Fruit fly (Drosophila melanogaster) whole organism, embryonic: Measurements from ENCODE around the gene Scox.

ENCODE experiments used
- Abd-B ChIP-seq: fragments of 200-800 bp; sonication (Bioruptor generic); optimal IDR thresholded peaks from 2 replicates; lab custom pipeline; 2018; ENCODE audit warnings: missing biosample characterization, mild to moderate bottlenecking, missing genetic modification characterization, moderate library complexity
- B-H2 ChIP-seq: fragments of 200-800 bp; sonication (Bioruptor generic); optimal IDR thresholded peaks from 2 replicates; lab custom pipeline; 2018; ENCODE audit warnings: missing biosample characterization, mild to moderate bottlenecking, missing genetic modification characterization
- BEAF-32 ChIP-seq: fragments of 200-800 bp; sonication (Bioruptor generic); optimal IDR thresholded peaks from 3 replicates; lab custom pipeline; 2017; ENCODE audit warnings: missing biosample characterization, missing genetic modification characterization, mild to moderate bottlenecking, moderate library complexity, missing genetic modification reagents
- Bgb ChIP-seq: fragments of 200-800 bp; sonication (Bioruptor generic); IDR thresholded peaks from 2 replicates; pipeline ENCODE4 v1.3.6; 2022; ENCODE audit warnings: missing biosample characterization, missing genetic modification characterization; ENCODE audit not compliant: partially characterized antibody
- CG10274 ChIP-seq: fragments of 200-800 bp; sonication (Bioruptor generic); optimal IDR thresholded peaks from 3 replicates; lab custom pipeline; 2017; ENCODE audit warnings: missing biosample characterization, mild to moderate bottlenecking, missing genetic modification characterization
- CG11696 ChIP-seq: fragments of 200-800 bp; sonication (Bioruptor generic); IDR thresholded peaks from 2 replicates; pipeline ENCODE4 v1.3.6; 2022; ENCODE audit warnings: missing biosample characterization, missing genetic modification characterization
- CG1233 ChIP-seq: fragments of 200-800 bp; sonication (Bioruptor generic); optimal IDR thresholded peaks from 4 replicates; lab custom pipeline; 2018; ENCODE audit warnings: missing biosample characterization, mild to moderate bottlenecking, missing genetic modification characterization
- CG13424 ChIP-seq: fragments of 200-800 bp; sonication (Bioruptor generic); optimal IDR thresholded peaks from 2 replicates; lab custom pipeline; 2019; ENCODE audit warnings: missing biosample characterization, mild to moderate bottlenecking, missing genetic modification characterization, moderate library complexity
- CG15601 ChIP-seq: fragments of 200-800 bp; sonication (Bioruptor generic); optimal IDR thresholded peaks from 3 replicates; lab custom pipeline; 2019; ENCODE audit warnings: missing biosample characterization, mild to moderate bottlenecking, missing genetic modification characterization, moderate library complexity
- CG1647 ChIP-seq: fragments of 200-800 bp; sonication (Bioruptor generic); optimal IDR thresholded peaks from 3 replicates; lab custom pipeline; 2016; ENCODE audit warnings: missing biosample characterization, missing genetic modification characterization
- CG17802 ChIP-seq: fragments of 200-800 bp; sonication (Bioruptor generic); optimal IDR thresholded peaks from 2 replicates; lab custom pipeline; 2018; ENCODE audit warnings: missing biosample characterization, mild to moderate bottlenecking, missing genetic modification characterization, moderate library complexity
- CG30403 ChIP-seq: fragments of 200-800 bp; sonication (Bioruptor generic); optimal IDR thresholded peaks from 3 replicates; lab custom pipeline; 2016; ENCODE audit warnings: missing biosample characterization, missing genetic modification characterization
- CG31365 ChIP-seq: fragments of 200-800 bp; sonication (Bioruptor generic); optimal IDR thresholded peaks from 2 replicates; lab custom pipeline; 2018; ENCODE audit warnings: missing biosample characterization, mild to moderate bottlenecking, missing genetic modification characterization
- CG3281 ChIP-seq: fragments of 200-800 bp; sonication (Bioruptor generic); optimal IDR thresholded peaks from 3 replicates; lab custom pipeline; 2017; ENCODE audit warnings: missing biosample characterization, mild to moderate bottlenecking, missing genetic modification characterization
- CG4730 ChIP-seq: fragments of 200-800 bp; sonication (Bioruptor generic); IDR thresholded peaks from 2 replicates; pipeline ENCODE4 v1.3.6; 2022; ENCODE audit warnings: missing biosample characterization, missing genetic modification characterization
- CG8281 ChIP-seq: fragments of 200-800 bp; sonication (Bioruptor generic); optimal IDR thresholded peaks from 2 replicates; lab custom pipeline; 2018; ENCODE audit warnings: missing biosample characterization, mild to moderate bottlenecking, missing genetic modification characterization, moderate library complexity
- CG9797 ChIP-seq: fragments of 200-800 bp; sonication (Bioruptor generic); optimal IDR thresholded peaks from 3 replicates; lab custom pipeline; 2018; ENCODE audit warnings: missing biosample characterization, mild to moderate bottlenecking, missing genetic modification characterization
- Deaf1 ChIP-seq: fragments of 200-800 bp; optimal IDR thresholded peaks from 3 replicates; lab custom pipeline; 2019; ENCODE audit warnings: missing biosample characterization, mild to moderate bottlenecking, missing genetic modification characterization, moderate library complexity
- HHEX ChIP-seq: fragments of 200-800 bp; sonication (Bioruptor generic); optimal IDR thresholded peaks from 3 replicates; lab custom pipeline; 2017; ENCODE audit warnings: missing biosample characterization, mild to moderate bottlenecking, missing genetic modification characterization, missing genetic modification reagents
- Hey ChIP-seq: fragments of 200-800 bp; sonication (Bioruptor generic); optimal IDR thresholded peaks from 3 replicates; lab custom pipeline; 2018; ENCODE audit warnings: missing biosample characterization, mild to moderate bottlenecking, missing genetic modification characterization
- Max ChIP-seq: fragments of 200-800 bp; sonication (Bioruptor generic); optimal IDR thresholded peaks from 2 replicates; lab custom pipeline; 2016; ENCODE audit warnings: missing biosample characterization, mild to moderate bottlenecking, missing genetic modification characterization
- Oli ChIP-seq: fragments of 200-800 bp; sonication (Bioruptor generic); optimal IDR thresholded peaks from 2 replicates; lab custom pipeline; 2018; ENCODE audit warnings: missing biosample characterization, mild to moderate bottlenecking, missing genetic modification characterization, moderate library complexity
- TFAM ChIP-seq: fragments of 200-800 bp; sonication (Bioruptor generic); optimal IDR thresholded peaks from 2 replicates; lab custom pipeline; 2017; ENCODE audit warnings: missing biosample characterization, missing genetic modification characterization, inconsistent platforms
- Vsx1 ChIP-seq: fragments of 200-800 bp; sonication (Bioruptor generic); optimal IDR thresholded peaks from 2 replicates; lab custom pipeline; 2017; ENCODE audit warnings: missing biosample characterization, mild to moderate bottlenecking, missing genetic modification characterization, missing genetic modification reagents
- Xrp1 ChIP-seq: fragments of 200-800 bp; sonication (Bioruptor generic); IDR thresholded peaks from 2 replicates; pipeline ENCODE4 v1.3.6; 2022; ENCODE audit warnings: missing biosample characterization, missing genetic modification characterization
- YL-1 ChIP-seq: fragments of 200-800 bp; sonication (Bioruptor generic); optimal IDR thresholded peaks from 3 replicates; lab custom pipeline; 2017; ENCODE audit warnings: missing biosample characterization, mild to moderate bottlenecking, missing genetic modification characterization
- amos ChIP-seq: fragments of 200-800 bp; sonication (Bioruptor generic); IDR thresholded peaks from 2 replicates; pipeline ENCODE4 v1.3.6; 2022; ENCODE audit warnings: missing biosample characterization, missing genetic modification characterization; ENCODE audit not compliant: partially characterized antibody
- ase ChIP-seq: fragments of 200-800 bp; sonication (Bioruptor generic); IDR thresholded peaks from 3 replicates; pipeline ENCODE4 v1.3.6; 2022; ENCODE audit warnings: missing biosample characterization, missing genetic modification characterization
- chif ChIP-seq, 2 experiments: fragments of 200-800 bp; sonication (Bioruptor generic); optimal IDR thresholded peaks; 3 replicates each; lab custom pipeline; 2016; ENCODE audit warnings: missing biosample characterization in 2 of 2, missing genetic modification characterization in 2 of 2
- da ChIP-seq: fragments of 200-800 bp; sonication (Bioruptor generic); optimal IDR thresholded peaks from 2 replicates; lab custom pipeline; 2016; ENCODE audit warnings: missing biosample characterization, missing genetic modification characterization
- dm ChIP-seq: fragments of 200-800 bp; sonication (Bioruptor generic); optimal IDR thresholded peaks from 3 replicates; lab custom pipeline; 2016; ENCODE audit warnings: missing biosample characterization, missing genetic modification characterization
- dpn ChIP-seq, 2 experiments: fragments of 200-800 bp; sonication (Bioruptor generic); optimal IDR thresholded peaks; 3 replicates each; lab custom pipeline; 2016; ENCODE audit warnings: missing biosample characterization in 2 of 2, missing genetic modification characterization in 2 of 2
- gcm2 ChIP-seq: fragments of 200-800 bp; sonication (Bioruptor generic); optimal IDR thresholded peaks from 2 replicates; lab custom pipeline; 2016; ENCODE audit warnings: missing biosample characterization, missing genetic modification characterization
- jing ChIP-seq: fragments of 200-800 bp; sonication (Bioruptor generic); optimal IDR thresholded peaks from 2 replicates; lab custom pipeline; 2018; ENCODE audit warnings: missing biosample characterization, mild to moderate bottlenecking, missing genetic modification characterization
- kni ChIP-seq: fragments of 200-800 bp; sonication (Bioruptor generic); optimal IDR thresholded peaks from 3 replicates; lab custom pipeline; 2017; ENCODE audit warnings: mild to moderate bottlenecking, missing biosample characterization, missing genetic modification reagents, missing genetic modification characterization
- lab ChIP-seq: fragments of 200-800 bp; sonication (Bioruptor generic); optimal IDR thresholded peaks from 3 replicates; lab custom pipeline; 2017; ENCODE audit warnings: missing biosample characterization, missing genetic modification characterization, mild to moderate bottlenecking, moderate library complexity, missing genetic modification reagents
- lbe ChIP-seq: fragments of 200-800 bp; sonication (Bioruptor generic); optimal IDR thresholded peaks from 2 replicates; lab custom pipeline; 2016; ENCODE audit warnings: missing biosample characterization, mild to moderate bottlenecking, missing genetic modification characterization
- peb ChIP-seq: fragments of 200-800 bp; sonication (Bioruptor generic); IDR thresholded peaks from 2 replicates; pipeline ENCODE4 v1.3.6; 2022; ENCODE audit warnings: missing biosample characterization, missing genetic modification characterization
- pum ChIP-seq: fragments of 200-800 bp; sonication (Bioruptor generic); optimal IDR thresholded peaks from 2 replicates; lab custom pipeline; 2016; ENCODE audit warnings: missing biosample characterization, missing genetic modification characterization
- pzg ChIP-seq: fragments of 200-800 bp; sonication (Bioruptor generic); optimal IDR thresholded peaks from 3 replicates; lab custom pipeline; 2018; ENCODE audit warnings: missing biosample characterization, mild to moderate bottlenecking, missing genetic modification characterization, moderate library complexity
- sna ChIP-seq: fragments of 200-800 bp; sonication (Bioruptor generic); IDR thresholded peaks from 2 replicates; pipeline ENCODE4 v1.3.6; 2022; ENCODE audit warnings: missing biosample characterization, missing genetic modification characterization; ENCODE audit not compliant: partially characterized antibody
- tin ChIP-seq: fragments of 200-800 bp; sonication (Bioruptor generic); optimal IDR thresholded peaks from 3 replicates; lab custom pipeline; 2016; ENCODE audit warnings: missing biosample characterization, missing genetic modification characterization
- tio ChIP-seq: fragments of 200-800 bp; sonication (Bioruptor generic); optimal IDR thresholded peaks from 2 replicates; lab custom pipeline; 2017; ENCODE audit warnings: missing biosample characterization, missing genetic modification characterization, inconsistent platforms
- trem ChIP-seq: fragments of 200-800 bp; optimal IDR thresholded peaks from 3 replicates; lab custom pipeline; 2019; ENCODE audit warnings: missing biosample characterization, mild to moderate bottlenecking, missing genetic modification characterization, moderate library complexity
- trh ChIP-seq: fragments of 200-800 bp; sonication (Bioruptor generic); optimal IDR thresholded peaks from 2 replicates; lab custom pipeline; 2016; ENCODE audit warnings: missing biosample characterization, missing genetic modification characterization

Scox gene

dm6 chr2L:4968767-4969166, at the start of gene Scox, which contains the start of gene Polr1C (continued):
- TF ChIP-seq CG4730 (no peak), TFAM (GFP tag; lab: Kevin White, UChicago) (no peak), dm (GFP tag; lab: Kevin White, UChicago) (peak; percentile 36), CG9797 (peak; percentile 55), peb (GFP tag; lab: Robert Waterston, UW) (no peak), CG10274 (GFP tag; lab: Kevin White, UChicago) (no peak), CG30403 (GFP tag; lab: Kevin White, UChicago) (no peak), Deaf1 (tag; lab: Kevin White, UChicago) (no peak), B-H2 (GFP tag; lab: Kevin White, UChicago) (no peak), amos (GFP tag; lab: Robert Waterston, UW) (no peak), CG13424 (tag; lab: Kevin White, UChicago) (no peak), dpn (GFP tag; optimal IDR thresholded peaks at IDR 0.05; lab: Kevin White, UChicago) (no peak), ase (GFP tag; lab: Robert Waterston, UW) (no peak), Oli (no peak), CG15601 (tag; lab: Kevin White, UChicago) (no peak), CG1233 (GFP tag; lab: Kevin White, UChicago) (no peak), HHEX (GFP tag; lab: Kevin White, UChicago) (no peak), trh (GFP tag; lab: Kevin White, UChicago) (no peak), Abd-B (no peak), YL-1 (GFP tag; lab: Kevin White, UChicago) (peak; percentile 58), CG17802 (tag; lab: Kevin White, UChicago) (no peak), pum (no peak), gcm2 (GFP tag; lab: Kevin White, UChicago) (no peak), da (GFP tag; lab: Kevin White, UChicago) (no peak), Xrp1 (GFP tag; lab: Robert Waterston, UW) (no peak), Bgb (no peak), CG31365 (tag; lab: Kevin White, UChicago) (no peak), jing (GFP tag; lab: Kevin White, UChicago) (no peak), trem (tag; lab: Kevin White, UChicago) (peak; percentile 7), lbe (no peak), CG8281 (tag; lab: Kevin White, UChicago) (no peak), CG1647 (no peak), lab (GFP tag; lab: Kevin White, UChicago) (no peak), BEAF-32 (GFP tag; lab: Kevin White, UChicago) (peak; percentile 31), Hey (tag; lab: Kevin White, UChicago) (no peak), chif (GFP tag; optimal IDR thresholded peaks at IDR 0.05; lab: Kevin White, UChicago) (no peak), pzg (peak; percentile 46), sna (GFP tag; lab: Robert Waterston, UW) (no peak), tio (GFP tag; lab: Kevin White, UChicago) (no peak), tin (GFP tag; lab: Kevin White, UChicago) (no peak), CG3281 (GFP tag; lab: Kevin White, UChicago) (no peak), Vsx1 (GFP tag; lab: Kevin White, UChicago) (no peak), CG11696 (no peak), Max (peak; percentile 33), kni (GFP tag; lab: Kevin White, UChicago) (no peak)
